Fruit fly (Drosophila melanogaster) whole organism, embryonic: ENCODE data around the gene CG31793.

ENCODE experiments used
- Blimp-1 ChIP-seq: fragments of 200-800 bp; sonication (Bioruptor generic); optimal IDR thresholded peaks from 3 replicates; lab custom pipeline; 2018; ENCODE audit warnings: missing biosample characterization, missing genetic modification characterization, mild to moderate bottlenecking, moderate library complexity, missing genetic modification reagents
- CG10366 ChIP-seq: fragments of 200-800 bp; sonication (Bioruptor generic); IDR thresholded peaks from 2 replicates; pipeline ENCODE4 v1.3.6; 2022; ENCODE audit warnings: missing biosample characterization, missing genetic modification characterization
- CG11723 ChIP-seq: fragments of 200-800 bp; sonication (Bioruptor generic); optimal IDR thresholded peaks from 2 replicates; lab custom pipeline; 2017; ENCODE audit warnings: missing biosample characterization, mild to moderate bottlenecking, missing genetic modification characterization
- CG12659 ChIP-seq: fragments of 200-800 bp; sonication (Bioruptor generic); optimal IDR thresholded peaks from 3 replicates; lab custom pipeline; 2017; ENCODE audit warnings: mild to moderate bottlenecking, missing biosample characterization, missing genetic modification reagents, missing genetic modification characterization
- CG14441 ChIP-seq: fragments of 200-800 bp; sonication (Bioruptor generic); IDR thresholded peaks from 2 replicates; pipeline ENCODE4 v1.3.6; 2022; ENCODE audit warnings: missing biosample characterization, missing genetic modification characterization
- CG14965 ChIP-seq: fragments of 200-800 bp; sonication (Bioruptor generic); optimal IDR thresholded peaks from 2 replicates; lab custom pipeline; 2016; ENCODE audit warnings: missing biosample characterization, missing genetic modification characterization, borderline replicate concordance
- CG15696 ChIP-seq: fragments of 200-800 bp; sonication (Bioruptor generic); optimal IDR thresholded peaks from 2 replicates; lab custom pipeline; 2019; ENCODE audit warnings: missing biosample characterization, mild to moderate bottlenecking, missing genetic modification characterization, moderate library complexity
- CG1603 ChIP-seq: fragments of 200-800 bp; sonication (Bioruptor generic); optimal IDR thresholded peaks from 2 replicates; lab custom pipeline; 2019; ENCODE audit warnings: missing biosample characterization, mild to moderate bottlenecking, missing genetic modification characterization, moderate library complexity
- CG2712 ChIP-seq: fragments of 200-800 bp; optimal IDR thresholded peaks from 3 replicates; lab custom pipeline; 2019; ENCODE audit warnings: missing biosample characterization, mild to moderate bottlenecking, missing genetic modification characterization, moderate library complexity
- CG31365 ChIP-seq: fragments of 200-800 bp; sonication (Bioruptor generic); optimal IDR thresholded peaks from 2 replicates; lab custom pipeline; 2018; ENCODE audit warnings: missing biosample characterization, mild to moderate bottlenecking, missing genetic modification characterization
- CG4854 ChIP-seq: fragments of 200-800 bp; sonication (Bioruptor generic); optimal IDR thresholded peaks from 2 replicates; lab custom pipeline; 2016; ENCODE audit warnings: missing biosample characterization, missing genetic modification characterization, inconsistent platforms
- CG6791 ChIP-seq: fragments of 200-800 bp; sonication (Bioruptor generic); IDR thresholded peaks from 3 replicates; pipeline ENCODE4 v1.3.6; 2022; ENCODE audit warnings: missing biosample characterization, missing genetic modification characterization; ENCODE audit not compliant: partially characterized antibody
- CG7357 ChIP-seq: fragments of 200-800 bp; sonication (Bioruptor generic); IDR thresholded peaks from 3 replicates; pipeline ENCODE4 v1.3.6; 2022; ENCODE audit warnings: missing biosample characterization, missing genetic modification characterization
- CG7839 ChIP-seq: fragments of 200-800 bp; sonication (Bioruptor generic); optimal IDR thresholded peaks from 3 replicates; lab custom pipeline; 2018; ENCODE audit warnings: missing biosample characterization, mild to moderate bottlenecking, missing genetic modification characterization, moderate library complexity
- CG8089 ChIP-seq: fragments of 200-800 bp; sonication (Bioruptor generic); optimal IDR thresholded peaks from 3 replicates; lab custom pipeline; 2016; ENCODE audit warnings: missing biosample characterization, missing genetic modification characterization
- CG8765 ChIP-seq: fragments of 200-800 bp; sonication (Bioruptor generic); IDR thresholded peaks from 2 replicates; pipeline ENCODE4 v1.3.6; 2022; ENCODE audit warnings: missing biosample characterization, missing genetic modification characterization
- CG9437 ChIP-seq: fragments of 200-800 bp; sonication (Bioruptor generic); optimal IDR thresholded peaks from 2 replicates; lab custom pipeline; 2018; ENCODE audit warnings: missing biosample characterization, mild to moderate bottlenecking, missing genetic modification characterization
- CG9727 ChIP-seq: fragments of 200-800 bp; sonication (Bioruptor generic); optimal IDR thresholded peaks from 3 replicates; lab custom pipeline; 2017; ENCODE audit warnings: missing biosample characterization, mild to moderate bottlenecking, missing genetic modification characterization
- CG9797 ChIP-seq: fragments of 200-800 bp; sonication (Bioruptor generic); optimal IDR thresholded peaks from 3 replicates; lab custom pipeline; 2018; ENCODE audit warnings: missing biosample characterization, mild to moderate bottlenecking, missing genetic modification characterization
- CoRest ChIP-seq: fragments of 200-800 bp; sonication (Bioruptor generic); optimal IDR thresholded peaks from 3 replicates; lab custom pipeline; 2018; ENCODE audit warnings: missing biosample characterization, mild to moderate bottlenecking, missing genetic modification characterization, moderate library complexity
- D19B ChIP-seq: fragments of 200-800 bp; sonication (Bioruptor generic); optimal IDR thresholded peaks from 2 replicates; lab custom pipeline; 2017; ENCODE audit warnings: missing biosample characterization, mild to moderate bottlenecking, missing genetic modification characterization
- Deaf1 ChIP-seq: fragments of 200-800 bp; optimal IDR thresholded peaks from 3 replicates; lab custom pipeline; 2019; ENCODE audit warnings: missing biosample characterization, mild to moderate bottlenecking, missing genetic modification characterization, moderate library complexity
- ERR ChIP-seq: fragments of 200-800 bp; sonication (Bioruptor generic); optimal IDR thresholded peaks from 2 replicates; lab custom pipeline; 2016; ENCODE audit warnings: missing biosample characterization, missing genetic modification characterization
- HLH3B ChIP-seq: fragments of 200-800 bp; sonication (Bioruptor generic); IDR thresholded peaks from 2 replicates; pipeline ENCODE4 v1.3.6; 2022; ENCODE audit warnings: missing biosample characterization, missing genetic modification characterization
- Jarid2 ChIP-seq: fragments of 200-800 bp; sonication (Bioruptor generic); optimal IDR thresholded peaks from 3 replicates; lab custom pipeline; 2017; ENCODE audit warnings: mild to moderate bottlenecking, missing biosample characterization, missing genetic modification reagents, missing genetic modification characterization
- Mad ChIP-seq: fragments of 200-800 bp; sonication (Bioruptor generic); optimal IDR thresholded peaks from 2 replicates; lab custom pipeline; 2016; ENCODE audit warnings: missing biosample characterization, missing genetic modification characterization
- Max ChIP-seq: fragments of 200-800 bp; sonication (Bioruptor generic); optimal IDR thresholded peaks from 2 replicates; lab custom pipeline; 2016; ENCODE audit warnings: missing biosample characterization, mild to moderate bottlenecking, missing genetic modification characterization
- Nf-YC ChIP-seq: fragments of 200-800 bp; optimal IDR thresholded peaks from 3 replicates; lab custom pipeline; 2019; ENCODE audit warnings: missing biosample characterization, mild to moderate bottlenecking, missing genetic modification characterization, moderate library complexity
- Optix ChIP-seq: fragments of 200-800 bp; sonication (Bioruptor generic); IDR thresholded peaks from 3 replicates; pipeline ENCODE4 v1.3.6; 2022; ENCODE audit warnings: missing biosample characterization, missing genetic modification characterization
- Rx ChIP-seq: fragments of 200-800 bp; sonication (Bioruptor generic); IDR thresholded peaks from 2 replicates; pipeline ENCODE4 v1.3.6; 2022; ENCODE audit warnings: missing biosample characterization, missing genetic modification characterization
- Sox100B ChIP-seq: fragments of 200-800 bp; sonication (Bioruptor generic); optimal IDR thresholded peaks from 3 replicates; lab custom pipeline; 2018; ENCODE audit warnings: missing biosample characterization, mild to moderate bottlenecking, missing genetic modification characterization
- Ssrp ChIP-seq: fragments of 200-800 bp; sonication (Bioruptor generic); optimal IDR thresholded peaks from 2 replicates; lab custom pipeline; 2018; ENCODE audit warnings: missing biosample characterization, mild to moderate bottlenecking, missing genetic modification characterization, moderate library complexity
- ac ChIP-seq: fragments of 200-800 bp; sonication (Bioruptor generic); optimal IDR thresholded peaks from 3 replicates; lab custom pipeline; 2017; ENCODE audit warnings: missing biosample characterization, mild to moderate bottlenecking, missing genetic modification characterization
- bcd ChIP-seq: fragments of 200-800 bp; sonication (Bioruptor generic); optimal IDR thresholded peaks from 2 replicates; lab custom pipeline; 2017; ENCODE audit warnings: missing biosample characterization, mild to moderate bottlenecking, missing genetic modification characterization
- br ChIP-seq: fragments of >200 bp; optimal IDR thresholded peaks from 2 replicates; lab custom pipeline; 2017
- btn ChIP-seq: fragments of 200-800 bp; sonication (Bioruptor generic); optimal IDR thresholded peaks from 2 replicates; lab custom pipeline; 2016; ENCODE audit warnings: missing biosample characterization, missing genetic modification characterization
- chm ChIP-seq: fragments of 200-800 bp; sonication (Bioruptor generic); IDR thresholded peaks from 2 replicates; pipeline ENCODE4 v1.3.6; 2022; ENCODE audit warnings: missing biosample characterization, missing genetic modification characterization
- en ChIP-seq: fragments of 200-800 bp; sonication (Bioruptor generic); optimal IDR thresholded peaks from 2 replicates; lab custom pipeline; 2016; ENCODE audit warnings: missing biosample characterization, missing genetic modification characterization
- fd64A ChIP-seq: fragments of 200-800 bp; sonication (Bioruptor generic); optimal IDR thresholded peaks from 3 replicates; lab custom pipeline; 2018; ENCODE audit warnings: missing biosample characterization, mild to moderate bottlenecking, missing genetic modification characterization
- fd96Cb ChIP-seq: fragments of 200-800 bp; sonication (Bioruptor generic); optimal IDR thresholded peaks from 2 replicates; lab custom pipeline; 2018; ENCODE audit warnings: missing biosample characterization, mild to moderate bottlenecking, missing genetic modification characterization, moderate library complexity
- grau ChIP-seq: fragments of 200-800 bp; optimal IDR thresholded peaks from 3 replicates; lab custom pipeline; 2019; ENCODE audit warnings: missing biosample characterization, mild to moderate bottlenecking, missing genetic modification characterization, moderate library complexity
- gt ChIP-seq: fragments of 200-800 bp; sonication (Bioruptor generic); IDR thresholded peaks from 2 replicates; pipeline ENCODE4 v1.3.6; 2022; ENCODE audit warnings: missing biosample characterization, missing genetic modification characterization
- hb ChIP-seq: fragments of 200-800 bp; sonication (Bioruptor generic); IDR thresholded peaks from 3 replicates; pipeline ENCODE4 v1.3.6; 2022; ENCODE audit warnings: missing biosample characterization, missing genetic modification characterization; ENCODE audit not compliant: partially characterized antibody
- ind ChIP-seq: fragments of 200-800 bp; sonication (Bioruptor generic); optimal IDR thresholded peaks from 3 replicates; lab custom pipeline; 2016; ENCODE audit warnings: missing biosample characterization, missing genetic modification characterization
- onecut ChIP-seq: fragments of 200-800 bp; sonication (Bioruptor generic); IDR thresholded peaks from 2 replicates; pipeline ENCODE4 v1.3.6; 2022; ENCODE audit warnings: missing biosample characterization, missing genetic modification characterization
- p53 ChIP-seq: fragments of 200-800 bp; sonication (Bioruptor generic); optimal IDR thresholded peaks from 2 replicates; lab custom pipeline; 2016; ENCODE audit warnings: missing biosample characterization, missing genetic modification characterization
- psq ChIP-seq: fragments of 200-800 bp; sonication (Bioruptor generic); optimal IDR thresholded peaks from 2 replicates; lab custom pipeline; 2017; ENCODE audit warnings: missing biosample characterization, missing genetic modification characterization
- pzg ChIP-seq: fragments of 200-800 bp; sonication (Bioruptor generic); optimal IDR thresholded peaks from 3 replicates; lab custom pipeline; 2018; ENCODE audit warnings: missing biosample characterization, mild to moderate bottlenecking, missing genetic modification characterization, moderate library complexity
- sisA ChIP-seq: fragments of 200-800 bp; sonication (Bioruptor generic); IDR thresholded peaks from 2 replicates; pipeline ENCODE4 v1.3.6; 2022; ENCODE audit warnings: missing biosample characterization, missing genetic modification characterization
- slou ChIP-seq: fragments of 200-800 bp; sonication (Bioruptor generic); optimal IDR thresholded peaks from 3 replicates; lab custom pipeline; 2016; ENCODE audit warnings: missing biosample characterization, missing genetic modification characterization
- so ChIP-seq: fragments of 200-800 bp; sonication (Bioruptor generic); IDR thresholded peaks from 3 replicates; pipeline ENCODE4 v1.3.6; 2022; ENCODE audit warnings: missing biosample characterization, missing genetic modification characterization
- stc ChIP-seq: fragments of 200-800 bp; sonication (Bioruptor generic); IDR thresholded peaks from 2 replicates; pipeline ENCODE4 v1.3.6; 2022; ENCODE audit warnings: missing biosample characterization, missing genetic modification characterization

The CG31793 gene

DNA sequence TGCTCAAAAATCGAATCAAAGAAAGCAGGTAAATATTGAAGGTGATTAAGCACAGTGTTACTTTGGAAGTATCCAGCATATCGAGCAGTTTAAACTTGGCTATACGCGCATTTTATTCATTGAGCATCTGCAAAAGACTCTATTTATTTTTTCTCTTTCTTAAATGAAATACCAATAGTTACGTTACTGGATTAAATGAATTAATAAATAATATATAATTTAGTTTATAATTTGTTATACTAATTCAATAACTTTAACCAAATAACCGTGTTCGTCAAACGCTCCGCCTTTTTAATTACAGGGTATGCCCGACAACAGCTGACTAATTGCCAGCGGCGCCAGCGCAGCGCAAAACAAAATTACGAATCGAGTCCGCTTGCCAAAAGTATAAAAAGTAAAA, 36.3 kb upstream of the CG31793 start (continued):
- TF ChIP-seq CG14441: peak; percentile 46; the same call in 1 of the 2 replicates
- no peak for TF ChIP-seq br (lab: Kevin White, UChicago)
- TF ChIP-seq Sox100B (GFP tag; lab: Kevin White, UChicago): peak; percentile 26
- no peak for TF ChIP-seq CG9437 (GFP tag; lab: Kevin White, UChicago)
- no peak for TF ChIP-seq pzg (GFP tag; lab: Kevin White, UChicago)
- no peak for TF ChIP-seq slou (GFP tag; lab: Kevin White, UChicago)
- TF ChIP-seq ac (GFP tag; lab: Kevin White, UChicago): no peak
- peak; percentile 82 for TF ChIP-seq D19B (GFP tag; lab: Kevin White, UChicago)
- peak; percentile 57 for TF ChIP-seq CG2712 (tag; lab: Kevin White, UChicago)
- TF ChIP-seq CG15696 (tag; lab: Kevin White, UChicago): peak; percentile 16
- TF ChIP-seq CG14965 (GFP tag; lab: Kevin White, UChicago): no peak
- TF ChIP-seq Optix: no peak
- TF ChIP-seq CG11723: no peak
- no peak for TF ChIP-seq gt (GFP tag; lab: Robert Waterston, UW)
- no peak for TF ChIP-seq fd96Cb (tag; lab: Kevin White, UChicago)
- TF ChIP-seq Max: no peak
- no peak for TF ChIP-seq Jarid2 (GFP tag; lab: Kevin White, UChicago)
- TF ChIP-seq CG10366 (GFP tag; lab: Robert Waterston, UW): peak; percentile 33; the same call in 1 of the 2 replicates
- TF ChIP-seq CG12659 (GFP tag; lab: Kevin White, UChicago): peak; percentile 36
- TF ChIP-seq hb (GFP tag; lab: Robert Waterston, UW): no peak
- TF ChIP-seq CG4854: no peak
- TF ChIP-seq Nf-YC (tag; lab: Kevin White, UChicago): peak; percentile 36
- TF ChIP-seq CG1603: no peak
- TF ChIP-seq psq (GFP tag; lab: Kevin White, UChicago): no peak
- TF ChIP-seq ERR (GFP tag; lab: Kevin White, UChicago): no peak
- no peak for TF ChIP-seq CG8089 (GFP tag; lab: Kevin White, UChicago)
- 0 out of 3 replicates have a peak, but pooled peaks have one; percentile 13 for TF ChIP-seq CG7357 (GFP tag; lab: Robert Waterston, UW)
- no peak for TF ChIP-seq HLH3B
- TF ChIP-seq Ssrp (tag; lab: Kevin White, UChicago): no peak
- no peak for TF ChIP-seq sisA (GFP tag; lab: Robert Waterston, UW)
- peak; percentile 54 for TF ChIP-seq CG7839 (tag; lab: Kevin White, UChicago)
- TF ChIP-seq CG8765 (GFP tag; lab: Robert Waterston, UW): no peak
- TF ChIP-seq CG9797 (GFP tag; lab: Kevin White, UChicago): no peak
- no peak for TF ChIP-seq CG9727 (GFP tag; lab: Kevin White, UChicago)
- no peak for TF ChIP-seq Mad (GFP tag; lab: Kevin White, UChicago)
- no peak for TF ChIP-seq Deaf1
- TF ChIP-seq bcd (GFP tag; lab: Kevin White, UChicago): peak; percentile 29
- TF ChIP-seq en (GFP tag; lab: Kevin White, UChicago): no peak
- no peak for TF ChIP-seq CG31365 (tag; lab: Kevin White, UChicago)
- TF ChIP-seq Blimp-1 (GFP tag; lab: Kevin White, UChicago): peak; percentile 27
- peak; percentile 63 for TF ChIP-seq stc (GFP tag; lab: Robert Waterston, UW)
- TF ChIP-seq grau (tag; lab: Kevin White, UChicago): peak; percentile 62
- no peak for TF ChIP-seq Rx (GFP tag; lab: Robert Waterston, UW)
- no peak for TF ChIP-seq onecut
- no peak for TF ChIP-seq p53
- TF ChIP-seq chm: no peak
- peak; percentile 34 for TF ChIP-seq CoRest (tag; lab: Kevin White, UChicago)
- peak; percentile 41 for TF ChIP-seq ind
- no peak for TF ChIP-seq fd64A (GFP tag; lab: Kevin White, UChicago)
- no peak for TF ChIP-seq btn (GFP tag; lab: Kevin White, UChicago)
- no peak for TF ChIP-seq CG6791 (GFP tag; lab: Robert Waterston, UW)
- TF ChIP-seq so (GFP tag; lab: Robert Waterston, UW): no peak
